Worm (Caenorhabditis elegans): Measurements from ENCODE around the gene trcs-2.

ce11 chrII:8710317-8710716, 12.0 kb upstream of the trcs-2 start, which contains the start of gene srg-15:
- TF ChIP-seq hnd-1 (tag; optimal IDR thresholded peaks at IDR 0.05) (no peak), ets-7 (tag; optimal IDR thresholded peaks at IDR 0.05) (no peak), ama-1 (optimal IDR thresholded peaks at IDR 0.05) (no peak), ceh-13 (GFP tag; optimal IDR thresholded peaks at IDR 0.05) (no peak), ceh-36 (tag; optimal IDR thresholded peaks at IDR 0.05) (no peak), tbx-37 (GFP tag; conservative IDR thresholded peaks at IDR 0.05) (no peak), pes-1 (GFP tag; IDR thresholded peaks at IDR 0.05) (no peak), B0310.2 (tag; optimal IDR thresholded peaks at IDR 0.05) (no peak), aly-1 (tag; optimal IDR thresholded peaks at IDR 0.05) (no peak)

All from whole organism, early embryonic.